Worm (Caenorhabditis elegans) whole organism, L1 larva: ENCODE data around the gene ZK1055.2.

Source experiments
- ama-1 ChIP-seq: fragments of 150-350 bp; optimal IDR thresholded peaks from 2 replicates; lab custom pipeline; 2014
- blmp-1 ChIP-seq: fragments of 150-350 bp; optimal IDR thresholded peaks from 2 replicates; lab custom pipeline; 2014; ENCODE audit warnings: missing biosample characterization, missing genetic modification characterization
- ceh-63 ChIP-seq: fragments of 200-800 bp; sonication (Bioruptor generic); optimal IDR thresholded peaks from 2 replicates; lab custom pipeline; 2018; ENCODE audit warnings: mild to moderate bottlenecking, missing genetic modification characterization, missing compliant biosample characterization
- efl-3 ChIP-seq: fragments of 200-800 bp; sonication (Bioruptor generic); optimal IDR thresholded peaks from 2 replicates; lab custom pipeline; 2018; ENCODE audit warnings: mild to moderate bottlenecking, missing genetic modification characterization, missing compliant biosample characterization
- hlh-17 ChIP-seq: fragments of 200-800 bp; sonication (Bioruptor generic); optimal IDR thresholded peaks from 2 replicates; lab custom pipeline; 2018; ENCODE audit warnings: missing genetic modification characterization, mild to moderate bottlenecking, missing compliant biosample characterization, moderate library complexity, borderline replicate concordance
- lin-15B ChIP-seq: fragments of 150-350 bp; sonication (generic microtip); optimal IDR thresholded peaks from 3 replicates; lab custom pipeline; 2014; ENCODE audit warnings: missing biosample characterization, missing genetic modification characterization
- nhr-12 ChIP-seq: sonication (generic microtip); optimal IDR thresholded peaks from 2 replicates; lab custom pipeline; 2017; ENCODE audit warnings: missing biosample characterization, missing genetic modification characterization
- nhr-237 ChIP-seq: fragments of 150-350 bp; optimal IDR thresholded peaks from 2 replicates; lab custom pipeline; 2014; ENCODE audit warnings: missing biosample characterization, missing genetic modification characterization
- nhr-76 ChIP-seq: sonication (generic microtip); optimal IDR thresholded peaks from 2 replicates; lab custom pipeline; 2017; ENCODE audit warnings: missing biosample characterization, missing genetic modification characterization
- pag-3 ChIP-seq: sonication (generic microtip); optimal IDR thresholded peaks from 2 replicates; lab custom pipeline; 2017; ENCODE audit warnings: missing genetic modification characterization, mild to moderate bottlenecking, missing compliant biosample characterization, antibody characterized with exemption, borderline replicate concordance; ENCODE audit not compliant: insufficient read depth
- pax-3 ChIP-seq: fragments of 200-800 bp; sonication (Bioruptor generic); optimal IDR thresholded peaks from 2 replicates; lab custom pipeline; 2018; ENCODE audit warnings: mild to moderate bottlenecking, missing genetic modification characterization, moderate library complexity, missing compliant biosample characterization
- snpc-4 ChIP-seq: fragments of 150-350 bp; optimal IDR thresholded peaks from 2 replicates; lab custom pipeline; 2014; ENCODE audit warnings: missing biosample characterization, missing genetic modification characterization
- unc-130 ChIP-seq: fragments of 150-350 bp; optimal IDR thresholded peaks from 2 replicates; lab custom pipeline; 2017; ENCODE audit warnings: missing biosample characterization, missing genetic modification characterization, inconsistent platforms
- unc-62 ChIP-seq: fragments of 150-350 bp; optimal IDR thresholded peaks from 2 replicates; lab custom pipeline; 2014; ENCODE audit warnings: missing biosample characterization, missing genetic modification reagents, missing genetic modification characterization

- TF ChIP-seq blmp-1 (tag; lab: Kevin White, UChicago) (no peak), pag-3 (no peak), snpc-4 (tag; lab: Kevin White, UChicago) (no peak), nhr-76 (tag; lab: Kevin White, UChicago) (no peak), efl-3 (GFP tag; lab: Kevin White, UChicago) (no peak), ama-1 (lab: Kevin White, UChicago) (no peak), hlh-17 (no peak), pax-3 (no peak), ceh-63 (GFP tag; lab: Kevin White, UChicago) (no peak), nhr-12 (tag; lab: Kevin White, UChicago) (no peak), unc-130 (no peak), lin-15B (tag; lab: Kevin White, UChicago) (no peak), nhr-237 (no peak), unc-62 (no peak)
These were observed 40.5 kb upstream of the ZK1055.2 start, which contains the start of gene lipl-4 for ce11 chrV:6549871-6550270.
